Fruit fly (Drosophila melanogaster): ENCODE results near the gene TyrRS.

dm6 chr3L:16392203-16392800 lies 26.8 kb downstream of the TyrRS start:
- TF ChIP-seq tai (GFP tag; optimal IDR thresholded peaks at IDR 0.05) (no peak), psq (GFP tag; optimal IDR thresholded peaks at IDR 0.05) (no peak), ey (GFP tag; optimal IDR thresholded peaks at IDR 0.05) (no peak), lola (GFP tag; optimal IDR thresholded peaks at IDR 0.05) (no peak), pan (optimal IDR thresholded peaks at IDR 0.05) (no peak), OdsH (GFP tag; optimal IDR thresholded peaks at IDR 0.05) (no peak), GATAd (GFP tag; optimal IDR thresholded peaks at IDR 0.05) (no peak), br (GFP tag; optimal IDR thresholded peaks at IDR 0.05) (no peak)

All from whole organism, wandering third instar larva.